Worm (Caenorhabditis elegans): ENCODE data around the gene kin-4.

kin-4 gene

ce11 chrIV:11489077-11489476, 63.5 kb downstream of the kin-4 start:
- TF ChIP-seq sox-4 (tag; optimal IDR thresholded peaks at IDR 0.05), result no peak
- TF ChIP-seq elt-2 (tag; optimal IDR thresholded peaks at IDR 0.05), result peak; percentile 68

- TF ChIP-seq unc-98 (GFP tag; IDR thresholded peaks at IDR 0.05), result no peak
- no peak for TF ChIP-seq ceh-8 (GFP tag; optimal IDR thresholded peaks at IDR 0.05)
- no peak for TF ChIP-seq unc-62 (GFP tag; optimal IDR thresholded peaks at IDR 0.05)
- TF ChIP-seq nhr-19 (GFP tag; conservative IDR thresholded peaks at IDR 0.05), result peak; percentile 56
- no peak for TF ChIP-seq tlp-1 (tag; optimal IDR thresholded peaks at IDR 0.05)
- no peak for TF ChIP-seq isw-1 (GFP tag; IDR thresholded peaks at IDR 0.05)
- peak; percentile 80 for TF ChIP-seq nhr-20 (tag; optimal IDR thresholded peaks at IDR 0.05)
- TF ChIP-seq lin-39 (tag; optimal IDR thresholded peaks at IDR 0.05), result no peak
- peak; percentile 69 for TF ChIP-seq C16A3.4 (tag; optimal IDR thresholded peaks at IDR 0.05)
- TF ChIP-seq nhr-90 (tag; optimal IDR thresholded peaks at IDR 0.05; ENCODE audit: poor library complexity), result peak; percentile 53
- TF ChIP-seq ces-1 (GFP tag; optimal IDR thresholded peaks at IDR 0.05), result no peak
- no peak for TF ChIP-seq nhr-28 (tag; optimal IDR thresholded peaks at IDR 0.05)
- no peak for TF ChIP-seq lin-15B (tag; optimal IDR thresholded peaks at IDR 0.05)
- TF ChIP-seq sup-37 (GFP tag; optimal IDR thresholded peaks at IDR 0.05), result no peak
- no peak for TF ChIP-seq mef-2 (tag; optimal IDR thresholded peaks at IDR 0.05)
- TF ChIP-seq C34B4.2 (tag; optimal IDR thresholded peaks at IDR 0.05), result no peak
- TF ChIP-seq mdl-1 (tag; optimal IDR thresholded peaks at IDR 0.05), result no peak
- no peak for TF ChIP-seq fkh-4 (tag; optimal IDR thresholded peaks at IDR 0.05; ENCODE audit: borderline replicate concordance)
- TF ChIP-seq nhr-11 (tag; optimal IDR thresholded peaks at IDR 0.05), result no peak
- TF ChIP-seq nhr-77 (tag; optimal IDR thresholded peaks at IDR 0.05), result no peak
- peak; percentile 98 for TF ChIP-seq nhr-85 (tag)
- TF ChIP-seq dpl-1 (GFP tag; optimal IDR thresholded peaks at IDR 0.05), result peak in 2 of 3 experiments; percentile 15 to 18
- no peak for TF ChIP-seq nhr-12 (tag; optimal IDR thresholded peaks at IDR 0.05)
- no peak for TF ChIP-seq mab-9 (GFP tag; IDR thresholded peaks at IDR 0.05)
- TF ChIP-seq lin-35 (GFP tag; optimal IDR thresholded peaks at IDR 0.05), result peak; percentile 17 to 65
- TF ChIP-seq irx-1 (tag; optimal IDR thresholded peaks at IDR 0.05), result no peak
- peak; percentile 28 to 33 for TF ChIP-seq efl-1 (optimal IDR thresholded peaks at IDR 0.05)
- peak in 1 of 2 experiments; percentile 87 for TF ChIP-seq efl-1 (GFP tag; optimal IDR thresholded peaks at IDR 0.05 in 1 of 2)
- TF ChIP-seq ceh-63 (GFP tag; optimal IDR thresholded peaks at IDR 0.05), result no peak
- TF ChIP-seq unc-130 (tag; optimal IDR thresholded peaks at IDR 0.05), result no peak
- TF ChIP-seq rnt-1 (tag; optimal IDR thresholded peaks at IDR 0.05), result peak; percentile 47
- TF ChIP-seq Y116A8C.19 (tag; optimal IDR thresholded peaks at IDR 0.05; ENCODE audit: borderline replicate concordance), result no peak
- TF ChIP-seq skn-1 (tag; optimal IDR thresholded peaks at IDR 0.05), result peak; percentile 6
- no peak for TF ChIP-seq elt-2 (tag; optimal IDR thresholded peaks at IDR 0.05)
- TF ChIP-seq unc-86 (tag; optimal IDR thresholded peaks at IDR 0.05), result no peak
- no peak for TF ChIP-seq sox-4 (tag; optimal IDR thresholded peaks at IDR 0.05)
- TF ChIP-seq alr-1 (tag; optimal IDR thresholded peaks at IDR 0.05; ENCODE audit: borderline replicate concordance), result no peak
- peak; percentile 74 for TF ChIP-seq ztf-4 (tag; optimal IDR thresholded peaks at IDR 0.05)
- peak; percentile 73 for TF ChIP-seq mep-1 (tag; optimal IDR thresholded peaks at IDR 0.05)
- TF ChIP-seq grh-1 (GFP tag; IDR thresholded peaks at IDR 0.05), result peak; percentile 51; the same call in 1 of the 2 replicates
- no peak for TF ChIP-seq sptf-1 (tag; optimal IDR thresholded peaks at IDR 0.05)
- TF ChIP-seq fkh-8 (tag; optimal IDR thresholded peaks at IDR 0.05), result no peak
- peak in 5 of 6 experiments; percentile 1 to 84 (median 64) for TF ChIP-seq elt-3 (tag; optimal IDR thresholded peaks at IDR 0.05)
- TF ChIP-seq snu-23 (GFP tag; optimal IDR thresholded peaks at IDR 0.05), result peak; percentile 84
- no peak for TF ChIP-seq hpl-2 (GFP tag; optimal IDR thresholded peaks at IDR 0.05)
- TF ChIP-seq aly-2 (tag; optimal IDR thresholded peaks at IDR 0.05), result no peak
- TF ChIP-seq egl-13 (tag; optimal IDR thresholded peaks at IDR 0.05), result no peak
- TF ChIP-seq hlh-17 (GFP tag; optimal IDR thresholded peaks at IDR 0.05; ENCODE audit: borderline replicate concordance), result no peak
- TF ChIP-seq ama-1 (optimal IDR thresholded peaks at IDR 0.05), result no peak
- TF ChIP-seq aha-1 (tag; optimal IDR thresholded peaks at IDR 0.05), result no peak
These were observed 64.2 kb downstream of the kin-4 start for ce11 chrIV:11489610-11490339.
